Worm (Caenorhabditis elegans): ENCODE data around the gene F55B12.2.

F55B12.2 gene

DNA sequence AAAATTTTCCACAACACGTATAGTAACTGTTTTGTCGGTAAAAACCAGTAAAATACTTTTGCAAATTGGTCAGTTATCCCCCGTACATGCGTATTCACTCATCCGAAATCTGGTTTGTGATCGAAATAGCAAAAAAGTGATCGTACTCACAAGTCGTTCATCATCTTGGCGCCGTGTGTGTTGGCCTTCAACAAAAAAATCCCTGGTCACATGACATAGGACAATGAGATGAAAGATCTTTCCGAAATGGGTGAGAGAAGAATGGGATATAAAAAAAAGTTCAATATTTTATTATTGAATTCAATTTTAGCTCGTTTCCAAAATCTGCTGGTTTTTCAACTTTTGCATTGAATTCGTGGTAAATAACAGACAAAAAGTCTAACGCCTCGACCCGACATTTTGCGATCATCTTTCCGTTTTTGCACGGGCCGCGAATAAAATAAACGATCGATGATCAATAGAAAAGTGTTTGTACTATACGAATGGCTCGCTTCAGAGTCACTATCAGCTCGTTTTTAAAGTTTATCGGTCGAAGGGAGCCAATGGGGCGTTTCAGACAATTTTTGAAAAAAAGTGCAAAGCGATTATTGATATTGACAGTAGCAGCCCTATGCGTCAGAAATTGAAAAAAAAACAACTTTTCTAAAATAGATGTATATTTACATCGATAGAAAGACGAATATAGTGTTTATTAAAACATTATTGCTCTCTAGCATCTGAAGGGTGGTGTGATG, 28.7 kb downstream of the F55B12.2 start (continued):
- TF ChIP-seq sox-4 (tag; optimal IDR thresholded peaks at IDR 0.05) (no peak), ets-5 (GFP tag; IDR thresholded peaks at IDR 0.05) (no peak), lin-15B (tag; optimal IDR thresholded peaks at IDR 0.05) (no peak), pag-3 (tag; optimal IDR thresholded peaks at IDR 0.05; ENCODE audit: borderline replicate concordance, insufficient read depth) (no peak), fkh-10 (GFP tag; optimal IDR thresholded peaks at IDR 0.05) (no peak), lir-3 (tag; optimal IDR thresholded peaks at IDR 0.05; ENCODE audit: poor library complexity) (peak; percentile 31), lsy-2 (tag; optimal IDR thresholded peaks at IDR 0.05) (peak in 1 of 2 experiments; percentile 57), nhr-12 (tag; optimal IDR thresholded peaks at IDR 0.05) (no peak), xbp-1 (tag; optimal IDR thresholded peaks at IDR 0.05) (no peak), fkh-4 (tag; optimal IDR thresholded peaks at IDR 0.05; ENCODE audit: borderline replicate concordance) (no peak), tbx-2 (tag; optimal IDR thresholded peaks at IDR 0.05) (no peak), ceh-88 (GFP tag; IDR thresholded peaks at IDR 0.05) (no peak), nhr-71 (tag; optimal IDR thresholded peaks at IDR 0.05) (peak; percentile 80), lin-14 (GFP tag; optimal IDR thresholded peaks at IDR 0.05) (peak; percentile 75), nhr-90 (tag; optimal IDR thresholded peaks at IDR 0.05; ENCODE audit: poor library complexity) (peak; percentile 51), pax-3 (tag; optimal IDR thresholded peaks at IDR 0.05) (no peak), alr-1 (tag; optimal IDR thresholded peaks at IDR 0.05; ENCODE audit: borderline replicate concordance) (no peak), ztf-4 (tag; optimal IDR thresholded peaks at IDR 0.05) (peak; percentile 57), unc-130 (tag; optimal IDR thresholded peaks at IDR 0.05) (peak; percentile 24), dpl-1 (GFP tag; optimal IDR thresholded peaks at IDR 0.05) (peak in 1 of 3 experiments; percentile 48), unc-98 (GFP tag; IDR thresholded peaks at IDR 0.05) (no peak), nhr-76 (tag; optimal IDR thresholded peaks at IDR 0.05) (no peak), hpl-2 (GFP tag; optimal IDR thresholded peaks at IDR 0.05) (no peak), Y116A8C.19 (tag; optimal IDR thresholded peaks at IDR 0.05; ENCODE audit: borderline replicate concordance) (no peak), snpc-4 (tag; optimal IDR thresholded peaks at IDR 0.05) (no peak), rnt-1 (tag; optimal IDR thresholded peaks at IDR 0.05) (peak; percentile 54), nhr-77 (tag; optimal IDR thresholded peaks at IDR 0.05) (no peak), mdl-1 (tag; optimal IDR thresholded peaks at IDR 0.05) (peak in 1 of 2 experiments; percentile 3), elt-3 (tag; optimal IDR thresholded peaks at IDR 0.05) (peak in 1 of 6 experiments; percentile 15), ama-1 (optimal IDR thresholded peaks at IDR 0.05) (peak; percentile 23), zip-4 (GFP tag; optimal IDR thresholded peaks at IDR 0.05) (no peak), sptf-1 (tag; optimal IDR thresholded peaks at IDR 0.05) (no peak), dsc-1 (tag; optimal IDR thresholded peaks at IDR 0.05) (no peak), F16B12.6 (tag; optimal IDR thresholded peaks at IDR 0.05) (no peak), nhr-28 (tag; optimal IDR thresholded peaks at IDR 0.05) (no peak), tlp-1 (tag; optimal IDR thresholded peaks at IDR 0.05) (no peak), nhr-85 (tag) (peak; percentile 95)

DNA sequence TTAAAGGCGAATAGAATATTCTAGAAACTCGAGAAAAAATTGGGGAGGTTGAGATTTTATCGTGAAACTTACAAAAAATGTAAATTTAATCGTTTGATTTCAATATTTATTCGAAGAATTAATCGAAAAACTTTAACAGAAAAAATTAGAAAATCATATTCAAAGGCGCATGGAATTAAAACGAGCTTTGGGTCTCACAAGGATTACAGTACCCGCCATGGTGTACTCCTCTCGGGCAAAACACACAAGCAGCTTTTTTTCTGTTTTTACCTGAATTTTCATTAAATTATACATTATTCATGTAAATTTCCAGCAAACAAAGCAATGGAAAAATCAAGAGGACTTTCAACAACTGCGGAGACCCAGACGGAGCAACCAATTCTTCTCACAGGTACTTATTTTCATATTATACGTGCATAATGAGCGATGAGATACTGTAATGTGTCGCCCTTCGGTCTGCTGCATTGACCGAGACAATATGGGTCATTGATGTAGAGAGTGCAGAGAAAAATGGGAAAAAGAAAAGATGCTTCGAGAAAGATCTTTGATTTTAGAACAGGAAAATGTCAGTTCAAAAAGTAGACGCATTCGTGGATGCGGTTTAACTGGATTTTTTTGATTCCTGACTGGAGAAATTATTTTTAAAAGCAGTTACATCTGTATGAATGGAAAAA, 29.4 kb downstream of the F55B12.2 start, which contains the start of the genes F53C11.4 and F53C11.5:
Gene F53C11.4, minus strand, starts transcription at position 128 of the 674 bp plus-strand sequence.
Gene F53C11.5, plus strand, starts transcription at position 325 of the 674 bp plus-strand sequence.
- no peak for TF ChIP-seq pax-3 (tag; optimal IDR thresholded peaks at IDR 0.05)
- no peak for TF ChIP-seq hpl-2 (GFP tag; optimal IDR thresholded peaks at IDR 0.05)
- TF ChIP-seq xbp-1 (tag; optimal IDR thresholded peaks at IDR 0.05) = no peak
- peak in 1 of 2 experiments; percentile 39 for TF ChIP-seq lin-35 (GFP tag; optimal IDR thresholded peaks at IDR 0.05)
- TF ChIP-seq efl-1 (optimal IDR thresholded peaks at IDR 0.05) = no peak
- TF ChIP-seq efl-1 (GFP tag; optimal IDR thresholded peaks at IDR 0.05 in 1 of 2) = no peak
- peak in 1 of 3 experiments; percentile 12 for TF ChIP-seq dpl-1 (GFP tag; optimal IDR thresholded peaks at IDR 0.05)
- TF ChIP-seq dsc-1 (tag; optimal IDR thresholded peaks at IDR 0.05) = peak; percentile 2
- TF ChIP-seq fkh-10 (GFP tag; optimal IDR thresholded peaks at IDR 0.05) = no peak
- no peak for TF ChIP-seq grh-1 (GFP tag; IDR thresholded peaks at IDR 0.05)
- no peak for TF ChIP-seq ceh-82 (tag; optimal IDR thresholded peaks at IDR 0.05)
- peak; percentile 17 for TF ChIP-seq snu-23 (GFP tag; optimal IDR thresholded peaks at IDR 0.05)
- TF ChIP-seq elt-2 (tag; optimal IDR thresholded peaks at IDR 0.05) = peak; percentile 20
- peak; percentile 63 for TF ChIP-seq blmp-1 (tag; optimal IDR thresholded peaks at IDR 0.05)
- TF ChIP-seq irx-1 (tag; optimal IDR thresholded peaks at IDR 0.05) = no peak
- TF ChIP-seq ztf-11 (tag; optimal IDR thresholded peaks at IDR 0.05) = peak in 1 of 2 experiments; percentile 23
- no peak for TF ChIP-seq sox-4 (tag; optimal IDR thresholded peaks at IDR 0.05)
- TF ChIP-seq nhr-28 (tag; optimal IDR thresholded peaks at IDR 0.05) = no peak
- peak in 1 of 2 experiments; percentile 39 for TF ChIP-seq mdl-1 (tag; optimal IDR thresholded peaks at IDR 0.05)
- no peak for TF ChIP-seq ama-1 (optimal IDR thresholded peaks at IDR 0.05)
- peak; percentile 49 for TF ChIP-seq nhr-20 (tag; optimal IDR thresholded peaks at IDR 0.05)
- TF ChIP-seq pag-3 (tag; optimal IDR thresholded peaks at IDR 0.05; ENCODE audit: borderline replicate concordance, insufficient read depth) = no peak
- TF ChIP-seq tbx-2 (tag; optimal IDR thresholded peaks at IDR 0.05) = no peak
